Fruit fly (Drosophila melanogaster): ENCODE results near the gene dor.

The dor gene

DNA sequence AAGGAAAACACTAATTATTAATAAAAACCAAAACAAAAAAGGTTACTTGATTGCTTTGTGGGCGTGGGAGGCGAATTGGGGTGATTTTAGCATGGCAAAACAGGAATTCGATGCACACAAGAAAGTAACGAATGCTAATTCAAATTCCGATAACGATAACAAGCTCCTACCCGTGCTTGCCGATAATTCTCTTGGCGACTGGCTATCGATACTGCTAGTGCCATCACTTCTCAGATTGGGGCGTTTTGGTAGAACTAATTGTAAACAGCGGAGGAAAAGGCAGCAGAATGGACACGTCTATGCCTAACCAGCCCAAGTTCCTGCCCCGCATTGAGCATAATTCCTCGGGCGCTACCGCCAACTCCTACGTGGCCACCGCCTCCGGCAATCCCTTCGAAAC lies at the start of gene dor:
Gene dor (plus strand): TSS at position 217 of the 400 bp plus-strand sequence.
- peak; percentile 23 for TF ChIP-seq CG17801 (GFP tag; optimal IDR thresholded peaks at IDR 0.05; ENCODE audit: partially characterized antibody)

DNA sequence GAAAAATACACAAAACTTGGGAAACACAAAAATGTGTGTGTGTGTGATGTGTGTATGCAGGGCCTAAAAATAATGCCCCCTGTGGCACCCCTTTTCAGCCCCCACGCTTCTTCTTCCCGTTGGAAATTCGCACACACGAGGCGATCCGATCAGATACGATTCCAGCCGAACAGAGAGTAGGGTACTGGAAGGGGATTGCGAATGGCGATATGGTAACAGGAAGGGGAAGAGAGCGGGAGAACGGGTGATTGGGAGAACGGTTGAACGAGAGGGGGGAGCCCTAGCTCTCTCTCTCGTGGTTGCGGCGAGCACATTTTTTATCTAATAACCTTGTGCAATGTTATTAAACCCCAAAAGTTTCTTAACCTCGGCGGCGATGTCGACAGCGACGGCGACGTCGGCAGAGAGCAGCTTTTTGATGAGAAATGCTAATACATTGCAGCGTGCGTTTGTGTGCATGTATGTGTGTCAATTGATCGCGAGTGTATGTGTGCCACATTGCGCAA lies 47.9 kb upstream of the dor start:
- no peak for TF ChIP-seq CG17801 (GFP tag; optimal IDR thresholded peaks at IDR 0.05; ENCODE audit: partially characterized antibody)

- peak; percentile 18 for TF ChIP-seq CG17801 (GFP tag; optimal IDR thresholded peaks at IDR 0.05; ENCODE audit: partially characterized antibody)
These were observed 46.9 kb upstream of the dor start for dm6 chrX:1617673-1618608.

- peak; percentile 84 for TF ChIP-seq CG17801 (GFP tag; optimal IDR thresholded peaks at IDR 0.05; ENCODE audit: partially characterized antibody)
These were observed 45.9 kb upstream of the dor start for dm6 chrX:1618727-1619581.

DNA sequence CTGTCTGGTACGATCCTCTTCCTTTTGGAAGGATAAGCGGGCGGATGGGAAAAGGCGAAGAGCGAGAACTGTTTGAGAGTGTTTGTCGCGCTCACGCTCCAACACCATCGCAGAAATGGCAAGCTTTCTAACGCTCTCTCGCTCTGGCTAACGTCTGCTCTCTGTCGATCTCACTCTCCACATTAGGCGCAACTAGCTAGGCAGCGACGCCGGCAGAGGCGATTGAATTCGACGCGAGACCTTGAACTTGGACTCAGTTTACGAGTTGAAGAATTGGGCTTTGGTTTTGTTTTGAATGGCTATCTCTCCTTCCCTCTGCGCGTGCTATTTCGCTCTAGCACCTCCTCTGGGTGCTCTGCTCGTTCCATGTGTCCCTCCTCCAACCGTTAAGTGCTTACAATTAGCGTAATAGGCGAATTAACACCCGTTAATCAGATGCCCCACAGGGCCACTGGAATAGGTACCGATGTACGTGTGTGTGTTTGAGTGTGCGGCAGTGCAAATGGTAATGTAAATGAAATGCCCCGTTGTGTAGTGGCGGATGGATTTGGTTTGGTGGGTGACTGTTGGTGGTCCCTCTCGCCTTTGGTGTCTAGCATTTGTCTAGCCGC lies 45.0 kb upstream of the dor start:
- TF ChIP-seq CG17801 (GFP tag; optimal IDR thresholded peaks at IDR 0.05; ENCODE audit: partially characterized antibody) = no peak

- no peak for TF ChIP-seq CG17801 (GFP tag; optimal IDR thresholded peaks at IDR 0.05; ENCODE audit: partially characterized antibody)
These were observed 43.5 kb upstream of the dor start for dm6 chrX:1621399-1621798.

DNA sequence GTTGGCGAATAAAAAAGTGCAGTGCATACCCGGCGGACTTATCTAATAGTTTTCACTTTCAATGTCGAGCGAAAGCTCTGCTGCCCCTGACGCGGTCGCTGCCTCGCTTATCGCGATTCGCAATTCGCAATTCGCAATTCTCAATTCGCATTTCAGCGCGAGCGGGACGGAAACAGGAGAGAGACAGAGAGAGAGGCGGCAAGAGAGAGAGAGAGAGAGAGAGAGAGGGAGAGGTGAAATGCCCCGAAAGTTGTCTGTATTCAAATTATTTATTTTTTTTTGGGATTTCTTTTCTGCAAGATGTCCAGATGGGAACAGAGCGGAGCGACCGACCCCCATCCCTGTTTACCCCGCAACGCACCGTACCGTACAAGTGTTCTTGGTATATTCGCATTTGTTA lies 41.7 kb upstream of the dor start:
- no peak for TF ChIP-seq CG17801 (GFP tag; optimal IDR thresholded peaks at IDR 0.05; ENCODE audit: partially characterized antibody)

DNA sequence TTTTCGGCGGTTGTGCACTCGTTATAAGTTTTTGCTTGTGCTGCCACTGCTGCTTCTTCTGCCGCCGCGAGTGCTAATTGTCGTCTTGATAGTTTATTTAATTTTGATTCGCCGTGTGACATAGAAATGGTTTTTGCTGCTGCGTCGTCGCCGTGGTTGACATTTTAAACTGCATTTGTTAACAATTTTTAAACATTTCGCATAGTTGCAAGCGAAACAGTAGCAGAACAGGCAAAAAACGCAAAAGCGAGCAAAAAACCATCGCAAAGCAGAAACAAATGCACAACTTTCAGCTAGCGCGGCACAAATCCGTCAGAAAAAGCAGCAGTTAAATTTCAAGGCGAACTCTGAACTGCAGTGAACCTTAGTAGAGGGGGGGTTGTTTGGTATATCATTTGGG lies 41.2 kb upstream of the dor start:
- no peak for TF ChIP-seq CG17801 (GFP tag; optimal IDR thresholded peaks at IDR 0.05; ENCODE audit: partially characterized antibody)

DNA sequence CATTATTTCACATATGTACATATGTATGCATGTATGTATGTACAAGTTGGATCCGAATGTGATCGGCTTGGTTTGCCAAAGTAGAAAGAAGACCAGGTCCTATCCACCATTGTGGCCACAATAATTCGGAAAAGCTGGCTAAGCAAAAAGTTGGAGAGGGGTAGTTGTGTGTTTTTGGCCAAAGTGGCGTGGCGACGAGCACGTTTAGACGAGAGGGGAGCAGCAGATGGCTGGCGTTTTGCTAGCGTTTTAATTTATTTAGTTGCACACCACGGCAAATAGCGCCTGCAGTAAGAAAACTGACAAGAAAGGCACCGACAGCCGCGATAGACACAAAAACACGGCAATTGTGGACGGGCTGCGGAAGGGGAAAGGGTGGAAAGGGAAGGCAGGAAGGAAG lies 39.7 kb upstream of the dor start:
- TF ChIP-seq CG17801 (GFP tag; optimal IDR thresholded peaks at IDR 0.05; ENCODE audit: partially characterized antibody) = no peak

DNA sequence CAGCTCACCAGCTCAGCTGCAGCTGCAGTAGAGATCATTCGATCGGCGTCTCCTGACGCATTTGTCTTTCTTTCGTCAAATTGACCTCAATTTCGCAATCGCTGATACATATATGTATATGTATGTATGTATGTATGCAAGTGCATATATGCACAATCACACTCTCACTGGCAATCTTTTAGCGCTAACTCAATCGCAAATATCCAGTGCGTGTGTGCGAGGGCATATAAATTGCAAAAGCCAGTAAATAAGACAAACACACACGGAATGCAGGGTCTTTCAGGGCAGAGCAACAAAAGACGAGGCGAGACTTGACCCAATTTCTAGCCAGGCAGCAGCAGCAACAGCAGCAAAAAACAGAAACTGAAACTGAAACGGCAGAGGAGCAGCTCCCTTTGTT lies 37.3 kb upstream of the dor start:
- no peak for TF ChIP-seq CG17801 (GFP tag; optimal IDR thresholded peaks at IDR 0.05; ENCODE audit: partially characterized antibody)

DNA sequence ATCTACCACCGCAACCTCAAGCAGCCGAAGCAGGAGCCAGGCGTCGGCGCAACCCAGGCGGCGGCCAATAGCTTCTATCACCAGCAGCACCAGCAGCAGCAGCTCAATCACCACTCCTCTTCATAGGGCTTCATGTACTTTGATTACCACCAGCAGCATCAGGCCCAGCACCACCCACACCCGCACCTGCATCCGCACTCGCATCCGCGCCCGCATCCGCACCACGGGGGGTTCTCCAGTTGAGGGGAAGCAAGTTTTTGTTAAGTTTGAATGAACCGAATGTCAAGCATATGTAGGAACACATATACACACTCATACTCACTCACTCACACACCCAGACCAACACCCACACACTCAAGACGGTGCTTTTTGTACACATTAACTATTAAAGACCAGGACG lies 21.2 kb upstream of the dor start:
- TF ChIP-seq CG17801 (GFP tag; optimal IDR thresholded peaks at IDR 0.05; ENCODE audit: partially characterized antibody) = no peak

DNA sequence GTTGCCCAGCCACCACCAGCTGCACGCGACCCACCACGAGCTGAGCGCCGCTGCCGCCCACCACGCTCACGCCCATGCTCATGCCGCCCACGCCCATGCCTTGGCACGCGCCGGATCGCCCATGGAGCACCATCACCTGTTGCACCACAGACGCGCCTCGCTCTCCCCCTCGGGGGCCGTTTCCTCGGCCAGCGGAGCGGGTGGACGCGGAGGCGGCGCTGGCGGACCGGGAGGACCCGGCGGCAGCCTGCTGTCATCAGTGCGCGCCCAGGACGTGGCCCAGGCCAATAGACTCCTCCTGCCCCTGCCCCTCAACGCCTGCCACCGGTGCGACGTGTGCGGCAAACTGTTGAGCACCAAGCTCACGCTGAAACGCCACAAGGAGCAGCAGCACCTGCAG lies 17.0 kb upstream of the dor start:
- no peak for TF ChIP-seq CG17801 (GFP tag; optimal IDR thresholded peaks at IDR 0.05; ENCODE audit: partially characterized antibody)

DNA sequence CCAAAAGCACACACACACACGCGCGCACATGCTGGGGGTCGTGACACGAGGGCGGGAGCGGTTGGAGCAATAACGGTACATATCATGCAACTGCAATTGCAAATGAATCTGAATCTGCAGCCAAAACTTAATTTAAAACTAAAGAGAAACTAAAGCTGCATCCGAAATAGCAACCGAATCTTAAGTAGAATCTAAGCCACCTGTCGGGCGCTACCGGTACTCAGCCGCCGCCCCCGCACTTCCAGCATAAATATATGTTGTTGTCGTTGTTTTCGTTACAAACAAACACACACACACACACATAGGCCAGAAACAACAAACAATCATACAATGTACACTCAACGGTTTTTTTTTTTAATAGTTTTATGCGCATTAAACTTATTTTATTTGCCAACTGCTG lies 4.6 kb upstream of the dor start:
- no peak for TF ChIP-seq CG17801 (GFP tag; optimal IDR thresholded peaks at IDR 0.05; ENCODE audit: partially characterized antibody)

dm6 chrX:1668688-1669087 lies 3.8 kb downstream of the dor start, which contains the start of gene Mur2B:
Mur2B (minus strand) TSS chrX:1668788.
- no peak for TF ChIP-seq CG17801 (GFP tag; optimal IDR thresholded peaks at IDR 0.05; ENCODE audit: partially characterized antibody)

dm6 chrX:1669214-1669613 lies 4.4 kb downstream of the dor start, which contains the start of the genes CG3740 and hfw:
CG3740 (minus strand) TSS chrX:1669297.
hfw (plus strand) TSS chrX:1669570.
- peak; percentile 59 for TF ChIP-seq CG17801 (GFP tag; optimal IDR thresholded peaks at IDR 0.05; ENCODE audit: partially characterized antibody)
